Fruit fly (Drosophila melanogaster): ENCODE data around the gene CG15399.

Gene CG15399

DNA sequence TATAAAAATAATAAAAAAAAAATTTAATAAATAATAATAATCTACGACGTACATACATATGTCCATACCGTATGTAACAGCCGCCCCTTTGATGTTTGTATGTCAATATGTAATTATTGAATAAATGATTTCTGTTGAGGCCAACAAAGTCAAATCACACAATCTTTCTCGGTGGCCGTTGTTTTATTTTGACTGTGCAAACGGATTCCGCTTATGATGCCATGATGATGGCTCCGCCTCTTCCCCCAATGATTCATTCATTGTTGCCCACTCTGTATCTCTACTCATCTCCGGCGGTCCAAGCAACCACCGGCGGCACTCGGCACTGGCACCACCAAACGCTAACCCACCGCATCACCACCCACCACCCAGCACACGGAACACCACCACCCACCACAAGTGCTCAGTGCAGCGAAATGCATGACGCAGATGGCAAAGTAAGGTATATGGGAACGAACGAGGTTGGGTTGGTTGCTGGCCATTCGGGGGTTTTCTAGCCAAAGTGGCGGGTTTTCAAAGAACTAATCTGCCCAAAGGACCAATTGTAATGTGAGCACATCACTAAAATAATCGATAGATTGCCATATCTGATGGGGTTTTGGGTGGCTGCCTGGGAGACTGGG is 22.3 kb downstream of the CG15399 start (continued):
- TF ChIP-seq Mes4 (GFP tag; optimal IDR thresholded peaks at IDR 0.05) (peak; percentile 13), twi (tag; optimal IDR thresholded peaks at IDR 0.05) (no peak), NFAT (GFP tag; IDR thresholded peaks at IDR 0.05) (no peak), crp (GFP tag; optimal IDR thresholded peaks at IDR 0.05) (no peak), H15 (GFP tag; IDR thresholded peaks at IDR 0.05) (no peak), pros (GFP tag; optimal IDR thresholded peaks at IDR 0.05) (no peak), tup (GFP tag; optimal IDR thresholded peaks at IDR 0.05) (no peak), nerfin-1 (tag; optimal IDR thresholded peaks at IDR 0.05) (peak; percentile 64), her (GFP tag; optimal IDR thresholded peaks at IDR 0.05) (peak; percentile 6), unpg (GFP tag; optimal IDR thresholded peaks at IDR 0.05) (no peak), ftz-f1 (GFP tag; optimal IDR thresholded peaks at IDR 0.05) (no peak), mld (GFP tag; IDR thresholded peaks at IDR 0.05; ENCODE audit: partially characterized antibody) (no peak), zfh2 (GFP tag; optimal IDR thresholded peaks at IDR 0.05) (peak; percentile 7), tx (GFP tag; optimal IDR thresholded peaks at IDR 0.05) (no peak), Lpt (GFP tag; optimal IDR thresholded peaks at IDR 0.05) (no peak), gt (GFP tag; IDR thresholded peaks at IDR 0.05) (no peak), org-1 (GFP tag; optimal IDR thresholded peaks at IDR 0.05) (no peak), CG16779 (GFP tag; IDR thresholded peaks at IDR 0.05) (no peak), CG6813 (GFP tag; optimal IDR thresholded peaks at IDR 0.05) (peak; percentile 39), CkIIα-i1 (GFP tag; IDR thresholded peaks at IDR 0.05) (no peak), vnd (GFP tag; IDR thresholded peaks at IDR 0.05; ENCODE audit: partially characterized antibody) (no peak), CG17612 (GFP tag; IDR thresholded peaks at IDR 0.05) (no peak), nom (GFP tag; optimal IDR thresholded peaks at IDR 0.05) (no peak), disco-r (GFP tag; optimal IDR thresholded peaks at IDR 0.05) (no peak), CG15073 (GFP tag; optimal IDR thresholded peaks at IDR 0.05) (no peak), shn (GFP tag; optimal IDR thresholded peaks at IDR 0.05) (peak; percentile 23), peb (GFP tag; IDR thresholded peaks at IDR 0.05) (no peak), CG1233 (GFP tag; optimal IDR thresholded peaks at IDR 0.05) (no peak), CG10267 (tag; optimal IDR thresholded peaks at IDR 0.05) (no peak), CrebB (tag; optimal IDR thresholded peaks at IDR 0.05) (no peak), CG16813 (GFP tag; IDR thresholded peaks at IDR 0.05; ENCODE audit: partially characterized antibody) (no peak), Spps (tag; optimal IDR thresholded peaks at IDR 0.05) (no peak), CG8359 (GFP tag; optimal IDR thresholded peaks at IDR 0.05; ENCODE audit: borderline replicate concordance) (no peak), Bdp1 (GFP tag; optimal IDR thresholded peaks at IDR 0.05) (no peak), corto (GFP tag; optimal IDR thresholded peaks at IDR 0.05) (no peak), Gsc (GFP tag; IDR thresholded peaks at IDR 0.05) (no peak), Hey (tag; optimal IDR thresholded peaks at IDR 0.05) (no peak), CTCF (GFP tag; optimal IDR thresholded peaks at IDR 0.05) (no peak), CG3163 (GFP tag; optimal IDR thresholded peaks at IDR 0.05) (no peak), CG1603 (tag; optimal IDR thresholded peaks at IDR 0.05) (peak; percentile 30), sisA (GFP tag; IDR thresholded peaks at IDR 0.05) (no peak), lbe (GFP tag; optimal IDR thresholded peaks at IDR 0.05) (no peak), CG4328 (GFP tag; optimal IDR thresholded peaks at IDR 0.05) (no peak), CG30020 (tag; optimal IDR thresholded peaks at IDR 0.05) (no peak), stwl (tag; optimal IDR thresholded peaks at IDR 0.05) (peak; percentile 1), Side (GFP tag; optimal IDR thresholded peaks at IDR 0.05) (no peak), CG17385 (GFP tag; optimal IDR thresholded peaks at IDR 0.05) (no peak), CG15269 (tag; optimal IDR thresholded peaks at IDR 0.05) (no peak), CG6765 (GFP tag; optimal IDR thresholded peaks at IDR 0.05) (no peak), CG11723 (GFP tag; optimal IDR thresholded peaks at IDR 0.05) (no peak), CG13296 (GFP tag; optimal IDR thresholded peaks at IDR 0.05) (no peak)

All from whole organism, embryonic.